Fruit fly (Drosophila melanogaster) whole organism, embryonic: ENCODE measurements around the gene CG14332.

Experiments used
- Bgb ChIP-seq: fragments of 200-800 bp; sonication (Bioruptor generic); IDR thresholded peaks from 2 replicates; pipeline ENCODE4 v1.3.6; 2022; ENCODE audit warnings: missing biosample characterization, missing genetic modification characterization; ENCODE audit not compliant: partially characterized antibody
- CG10431 ChIP-seq: fragments of 200-800 bp; sonication (Bioruptor generic); optimal IDR thresholded peaks from 3 replicates; lab custom pipeline; 2018; ENCODE audit warnings: missing biosample characterization, mild to moderate bottlenecking, missing genetic modification characterization
- CG11696 ChIP-seq: fragments of 200-800 bp; sonication (Bioruptor generic); IDR thresholded peaks from 2 replicates; pipeline ENCODE4 v1.3.6; 2022; ENCODE audit warnings: missing biosample characterization, missing genetic modification characterization
- CG12391 ChIP-seq: fragments of 200-800 bp; sonication (Bioruptor generic); optimal IDR thresholded peaks from 3 replicates; lab custom pipeline; 2018; ENCODE audit warnings: missing biosample characterization, mild to moderate bottlenecking, missing genetic modification characterization, moderate library complexity
- CG14965 ChIP-seq: fragments of 200-800 bp; sonication (Bioruptor generic); optimal IDR thresholded peaks from 2 replicates; lab custom pipeline; 2016; ENCODE audit warnings: missing biosample characterization, missing genetic modification characterization, borderline replicate concordance
- CG15011 ChIP-seq: fragments of 200-800 bp; sonication (Bioruptor generic); optimal IDR thresholded peaks from 3 replicates; lab custom pipeline; 2018; ENCODE audit warnings: missing biosample characterization, mild to moderate bottlenecking, missing genetic modification characterization
- CG15073 ChIP-seq: fragments of 200-800 bp; sonication (Bioruptor generic); optimal IDR thresholded peaks from 2 replicates; lab custom pipeline; 2016; ENCODE audit warnings: missing biosample characterization, missing genetic modification characterization
- CG1529 ChIP-seq: fragments of 200-800 bp; sonication (Bioruptor generic); optimal IDR thresholded peaks from 3 replicates; lab custom pipeline; 2018; ENCODE audit warnings: missing biosample characterization, missing genetic modification characterization
- CG1602 ChIP-seq: fragments of 200-800 bp; sonication (Bioruptor generic); optimal IDR thresholded peaks from 3 replicates; lab custom pipeline; 2016; ENCODE audit warnings: missing biosample characterization, missing genetic modification characterization
- CG17568 ChIP-seq: fragments of 200-800 bp; sonication (Bioruptor generic); optimal IDR thresholded peaks from 2 replicates; lab custom pipeline; 2018; ENCODE audit warnings: missing biosample characterization, mild to moderate bottlenecking, missing genetic modification characterization, moderate library complexity
- CG17802 ChIP-seq: fragments of 200-800 bp; sonication (Bioruptor generic); optimal IDR thresholded peaks from 2 replicates; lab custom pipeline; 2018; ENCODE audit warnings: missing biosample characterization, mild to moderate bottlenecking, missing genetic modification characterization, moderate library complexity
- CG18599 ChIP-seq: fragments of 200-800 bp; sonication (Bioruptor generic); optimal IDR thresholded peaks from 3 replicates; lab custom pipeline; 2017; ENCODE audit warnings: missing biosample characterization, missing genetic modification characterization, mild to moderate bottlenecking, moderate library complexity, missing genetic modification reagents
- CG2202 ChIP-seq: fragments of 200-800 bp; sonication (Bioruptor generic); optimal IDR thresholded peaks from 2 replicates; lab custom pipeline; 2018; ENCODE audit warnings: missing biosample characterization, mild to moderate bottlenecking, missing genetic modification characterization
- CG30403 ChIP-seq: fragments of 200-800 bp; sonication (Bioruptor generic); optimal IDR thresholded peaks from 3 replicates; lab custom pipeline; 2016; ENCODE audit warnings: missing biosample characterization, missing genetic modification characterization
- CG3065 ChIP-seq: fragments of 200-800 bp; sonication (Bioruptor generic); optimal IDR thresholded peaks from 2 replicates; lab custom pipeline; 2016; ENCODE audit warnings: missing biosample characterization, missing genetic modification characterization
- CG31365 ChIP-seq: fragments of 200-800 bp; sonication (Bioruptor generic); optimal IDR thresholded peaks from 2 replicates; lab custom pipeline; 2018; ENCODE audit warnings: missing biosample characterization, mild to moderate bottlenecking, missing genetic modification characterization
- CG31388 ChIP-seq: fragments of 200-800 bp; sonication (Bioruptor generic); optimal IDR thresholded peaks from 2 replicates; lab custom pipeline; 2016; ENCODE audit warnings: missing biosample characterization, missing genetic modification characterization
- CG34376 ChIP-seq: fragments of 200-800 bp; sonication (Bioruptor generic); optimal IDR thresholded peaks from 2 replicates; lab custom pipeline; 2018; ENCODE audit warnings: missing biosample characterization, mild to moderate bottlenecking, missing genetic modification characterization
- CG34422 ChIP-seq: fragments of 200-800 bp; sonication (Bioruptor generic); IDR thresholded peaks from 3 replicates; pipeline ENCODE4 v1.3.6; 2022; ENCODE audit warnings: missing biosample characterization, missing genetic modification characterization
- CG42726 ChIP-seq: fragments of 200-800 bp; sonication (Bioruptor generic); IDR thresholded peaks from 2 replicates; pipeline ENCODE4 v1.3.6; 2022; ENCODE audit warnings: missing biosample characterization, missing genetic modification characterization; ENCODE audit not compliant: partially characterized antibody
- CG4820 ChIP-seq: fragments of 200-800 bp; sonication (Bioruptor generic); optimal IDR thresholded peaks from 3 replicates; lab custom pipeline; 2016; ENCODE audit warnings: missing biosample characterization, missing genetic modification characterization
- CG6765 ChIP-seq: fragments of 200-800 bp; sonication (Bioruptor generic); optimal IDR thresholded peaks from 3 replicates; lab custom pipeline; 2017; ENCODE audit warnings: missing biosample characterization, mild to moderate bottlenecking, missing genetic modification characterization
- CG8944 ChIP-seq: fragments of 200-800 bp; sonication (Bioruptor generic); optimal IDR thresholded peaks from 3 replicates; lab custom pipeline; 2016; ENCODE audit warnings: missing biosample characterization, missing genetic modification characterization
- E2f2 ChIP-seq: fragments of 200-800 bp; sonication (Bioruptor generic); IDR thresholded peaks from 2 replicates; pipeline ENCODE4 v1.3.6; 2022; ENCODE audit warnings: missing biosample characterization, missing genetic modification characterization
- HHEX ChIP-seq: fragments of 200-800 bp; sonication (Bioruptor generic); optimal IDR thresholded peaks from 3 replicates; lab custom pipeline; 2017; ENCODE audit warnings: missing biosample characterization, mild to moderate bottlenecking, missing genetic modification characterization, missing genetic modification reagents
- Hsf ChIP-seq: fragments of 200-800 bp; sonication (Bioruptor generic); optimal IDR thresholded peaks from 3 replicates; lab custom pipeline; 2016; ENCODE audit warnings: missing biosample characterization, missing genetic modification characterization
- NK7.1 ChIP-seq: fragments of 200-800 bp; sonication (Bioruptor generic); optimal IDR thresholded peaks from 3 replicates; lab custom pipeline; 2016; ENCODE audit warnings: missing biosample characterization, missing genetic modification characterization
- Neu2 ChIP-seq: fragments of 200-800 bp; sonication (Bioruptor generic); optimal IDR thresholded peaks from 3 replicates; lab custom pipeline; 2016; ENCODE audit warnings: missing biosample characterization, missing genetic modification characterization, borderline replicate concordance
- Nf-YA ChIP-seq: fragments of 200-800 bp; sonication (Bioruptor generic); IDR thresholded peaks from 2 replicates; pipeline ENCODE4 v1.3.6; 2022; ENCODE audit warnings: missing biosample characterization, missing genetic modification characterization
- NfI ChIP-seq: fragments of 200-800 bp; sonication (Bioruptor generic); optimal IDR thresholded peaks from 3 replicates; lab custom pipeline; 2018; ENCODE audit warnings: missing biosample characterization, mild to moderate bottlenecking, missing genetic modification characterization, moderate library complexity
- Scr ChIP-seq: fragments of 200-800 bp; sonication (Bioruptor generic); IDR thresholded peaks from 2 replicates; pipeline ENCODE4 v1.3.6; 2022; ENCODE audit warnings: missing biosample characterization, missing genetic modification characterization; ENCODE audit not compliant: partially characterized antibody
- Spps ChIP-seq: fragments of 200-800 bp; sonication (Bioruptor generic); optimal IDR thresholded peaks from 2 replicates; lab custom pipeline; 2018; ENCODE audit warnings: missing biosample characterization, mild to moderate bottlenecking, missing genetic modification characterization
- Sry-δ ChIP-seq: fragments of 200-800 bp; sonication (Bioruptor generic); optimal IDR thresholded peaks from 2 replicates; lab custom pipeline; 2016; ENCODE audit warnings: missing biosample characterization, missing genetic modification characterization
- YL-1 ChIP-seq: fragments of 200-800 bp; sonication (Bioruptor generic); optimal IDR thresholded peaks from 3 replicates; lab custom pipeline; 2017; ENCODE audit warnings: missing biosample characterization, mild to moderate bottlenecking, missing genetic modification characterization
- ab ChIP-seq: fragments of 200-800 bp; sonication (Bioruptor generic); optimal IDR thresholded peaks from 2 replicates; lab custom pipeline; 2016; ENCODE audit warnings: missing biosample characterization, missing genetic modification characterization
- bcd ChIP-seq: fragments of 200-800 bp; sonication (Bioruptor generic); optimal IDR thresholded peaks from 2 replicates; lab custom pipeline; 2017; ENCODE audit warnings: missing biosample characterization, mild to moderate bottlenecking, missing genetic modification characterization
- chn ChIP-seq: fragments of 200-800 bp; sonication (Bioruptor generic); optimal IDR thresholded peaks from 2 replicates; lab custom pipeline; 2016; ENCODE audit warnings: missing biosample characterization, missing genetic modification characterization
- fd3F ChIP-seq: fragments of 200-800 bp; sonication (Bioruptor generic); optimal IDR thresholded peaks from 2 replicates; lab custom pipeline; 2018; ENCODE audit warnings: missing biosample characterization, mild to moderate bottlenecking, missing genetic modification characterization, moderate library complexity
- grn ChIP-seq: fragments of 200-800 bp; sonication (Bioruptor generic); optimal IDR thresholded peaks from 3 replicates; lab custom pipeline; 2017; ENCODE audit warnings: missing biosample characterization, missing genetic modification characterization
- gsb ChIP-seq: fragments of 200-800 bp; sonication (Bioruptor generic); IDR thresholded peaks from 2 replicates; pipeline ENCODE4 v1.3.6; 2022; ENCODE audit warnings: missing biosample characterization, missing genetic modification characterization
- ind ChIP-seq: fragments of 200-800 bp; sonication (Bioruptor generic); optimal IDR thresholded peaks from 3 replicates; lab custom pipeline; 2016; ENCODE audit warnings: missing biosample characterization, missing genetic modification characterization
- jing ChIP-seq: fragments of 200-800 bp; sonication (Bioruptor generic); optimal IDR thresholded peaks from 2 replicates; lab custom pipeline; 2018; ENCODE audit warnings: missing biosample characterization, mild to moderate bottlenecking, missing genetic modification characterization
- lbe ChIP-seq: fragments of 200-800 bp; sonication (Bioruptor generic); optimal IDR thresholded peaks from 2 replicates; lab custom pipeline; 2016; ENCODE audit warnings: missing biosample characterization, mild to moderate bottlenecking, missing genetic modification characterization
- phol ChIP-seq: fragments of 200-800 bp; sonication (Bioruptor generic); optimal IDR thresholded peaks from 3 replicates; lab custom pipeline; 2018; ENCODE audit warnings: missing biosample characterization, mild to moderate bottlenecking, missing genetic modification characterization, moderate library complexity
- prd ChIP-seq, 3 experiments: fragments of >200 bp in 2 of 3; fragments of 200-800 bp in 1 of 3; sonication (Bioruptor generic) in 1 of 3; optimal IDR thresholded peaks in 2 of 3; IDR thresholded peaks in 1 of 3; 2 replicates in 2 of 3; 3 replicates in 1 of 3; pipeline versions ENCODE4 v1.3.6 to Lab custom; 2017 to 2022; ENCODE audit warnings: missing biosample characterization in 1 of 3, missing genetic modification characterization in 1 of 3
- rib ChIP-seq: fragments of 200-800 bp; sonication (Bioruptor generic); IDR thresholded peaks from 2 replicates; pipeline ENCODE4 v1.3.6; 2022; ENCODE audit warnings: missing biosample characterization, missing genetic modification characterization
- scrt ChIP-seq: fragments of 200-800 bp; sonication (Bioruptor generic); optimal IDR thresholded peaks from 2 replicates; lab custom pipeline; 2018; ENCODE audit warnings: missing biosample characterization, mild to moderate bottlenecking, missing genetic modification characterization, moderate library complexity
- sr ChIP-seq: fragments of 200-800 bp; sonication (Bioruptor generic); IDR thresholded peaks from 3 replicates; pipeline ENCODE4 v1.3.6; 2022; ENCODE audit warnings: missing biosample characterization, missing genetic modification characterization

The CG14332 gene

dm6 chr3R:17385329-17386019 is 36.5 kb downstream of the CG14332 start (continued):
- TF ChIP-seq CG31388 = no peak
- peak; percentile 3 for TF ChIP-seq CG2202 (tag; lab: Kevin White, UChicago)
- peak; percentile 59 for TF ChIP-seq phol (tag; lab: Kevin White, UChicago)
- TF ChIP-seq CG30403 = peak; percentile 61
- peak; percentile 68; the same call in 1 of the 2 replicates for TF ChIP-seq Bgb (GFP tag; lab: Robert Waterston, UW)
- no peak for TF ChIP-seq CG1602 (GFP tag; lab: Kevin White, UChicago)
- TF ChIP-seq CG11696 (GFP tag; lab: Robert Waterston, UW) = 0 out of 2 replicates have a peak, but pooled peaks have one; percentile 39
- TF ChIP-seq gsb (GFP tag; lab: Robert Waterston, UW) = peak; percentile 46; the same call in 1 of the 2 replicates
- peak; percentile 67 for TF ChIP-seq CG18599
- TF ChIP-seq CG12391 (tag; lab: Kevin White, UChicago) = peak; percentile 56
- TF ChIP-seq YL-1 (GFP tag; lab: Kevin White, UChicago) = peak; percentile 74
- peak; percentile 34 for TF ChIP-seq scrt (GFP tag; lab: Kevin White, UChicago)
- TF ChIP-seq Sry-δ (GFP tag; lab: Kevin White, UChicago) = peak; percentile 66
- peak; percentile 15 for TF ChIP-seq CG4820
- TF ChIP-seq Neu2 (GFP tag; lab: Kevin White, UChicago) = no peak
- no peak for TF ChIP-seq lbe (GFP tag; lab: Kevin White, UChicago)
- TF ChIP-seq jing = peak; percentile 23
- peak; percentile 67 for TF ChIP-seq fd3F
- TF ChIP-seq CG8944 (GFP tag; lab: Kevin White, UChicago) = peak; percentile 56
- peak; percentile 63 for TF ChIP-seq CG31365 (tag; lab: Kevin White, UChicago)
- TF ChIP-seq chn (GFP tag; lab: Kevin White, UChicago) = peak; percentile 66
- peak; percentile 61 for TF ChIP-seq NfI (GFP tag; lab: Kevin White, UChicago)
- TF ChIP-seq CG17802 (tag; lab: Kevin White, UChicago) = peak; percentile 9
- TF ChIP-seq sr (GFP tag; lab: Robert Waterston, UW) = peak; percentile 50; the same call in 1 of the 3 replicates
- TF ChIP-seq NK7.1 = peak; percentile 17
- TF ChIP-seq Hsf (GFP tag; lab: Kevin White, UChicago) = peak; percentile 52
- no peak; the same call in 1 of the 2 replicates for TF ChIP-seq Nf-YA (GFP tag; lab: Robert Waterston, UW)
- TF ChIP-seq CG17568 (GFP tag; lab: Kevin White, UChicago) = no peak
- peak; percentile 67 for TF ChIP-seq CG6765 (GFP tag; lab: Kevin White, UChicago)
- TF ChIP-seq grn (GFP tag; lab: Kevin White, UChicago) = no peak
- TF ChIP-seq CG15073 (GFP tag; lab: Kevin White, UChicago) = no peak
- no peak for TF ChIP-seq CG14965 (GFP tag; lab: Kevin White, UChicago)
- TF ChIP-seq Scr (GFP tag; lab: Robert Waterston, UW) = peak; percentile 30
- no peak for TF ChIP-seq CG3065 (GFP tag; lab: Kevin White, UChicago)
- 0 out of 2 replicates have a peak, but pooled peaks have one; percentile 49 for TF ChIP-seq rib (GFP tag; lab: Robert Waterston, UW)
- peak; percentile 4 for TF ChIP-seq CG10431
- TF ChIP-seq CG34422 (GFP tag; lab: Robert Waterston, UW) = no peak; the same call in 2 of the 3 replicates
- no peak for TF ChIP-seq CG1529 (GFP tag; lab: Kevin White, UChicago)
- TF ChIP-seq Spps (tag; lab: Kevin White, UChicago) = no peak
- peak; percentile 63 for TF ChIP-seq CG34376 (GFP tag; lab: Kevin White, UChicago)
- TF ChIP-seq prd (optimal IDR thresholded peaks at IDR 0.05; lab: Kevin White, UChicago) = no peak
- TF ChIP-seq prd (GFP tag; IDR thresholded peaks at IDR 0.05; lab: Robert Waterston, UW) = 0 out of 3 replicates have a peak, but pooled peaks have one; percentile 51
- peak; percentile 52 for TF ChIP-seq CG15011 (GFP tag; lab: Kevin White, UChicago)
- TF ChIP-seq CG42726 (GFP tag; lab: Robert Waterston, UW) = no peak
- peak; percentile 23 for TF ChIP-seq HHEX
- peak; percentile 98 for TF ChIP-seq E2f2 (GFP tag; lab: Robert Waterston, UW)
- peak; percentile 62 for TF ChIP-seq ind (GFP tag; lab: Kevin White, UChicago)
- TF ChIP-seq ab (GFP tag; lab: Kevin White, UChicago) = no peak
- TF ChIP-seq bcd = peak; percentile 50
